Fruit fly (Drosophila melanogaster) S2 (cell line): ENCODE measurements around the gene ppan.

ENCODE experiments used
- CG8478 ChIP-seq: fragments of >200 bp; optimal IDR thresholded peaks from 2 replicates; lab custom pipeline; 2018
- CTCF ChIP-seq, 2 experiments: fragments of >200 bp; optimal IDR thresholded peaks; 2 replicates each; lab custom pipeline; 2018

DNA sequence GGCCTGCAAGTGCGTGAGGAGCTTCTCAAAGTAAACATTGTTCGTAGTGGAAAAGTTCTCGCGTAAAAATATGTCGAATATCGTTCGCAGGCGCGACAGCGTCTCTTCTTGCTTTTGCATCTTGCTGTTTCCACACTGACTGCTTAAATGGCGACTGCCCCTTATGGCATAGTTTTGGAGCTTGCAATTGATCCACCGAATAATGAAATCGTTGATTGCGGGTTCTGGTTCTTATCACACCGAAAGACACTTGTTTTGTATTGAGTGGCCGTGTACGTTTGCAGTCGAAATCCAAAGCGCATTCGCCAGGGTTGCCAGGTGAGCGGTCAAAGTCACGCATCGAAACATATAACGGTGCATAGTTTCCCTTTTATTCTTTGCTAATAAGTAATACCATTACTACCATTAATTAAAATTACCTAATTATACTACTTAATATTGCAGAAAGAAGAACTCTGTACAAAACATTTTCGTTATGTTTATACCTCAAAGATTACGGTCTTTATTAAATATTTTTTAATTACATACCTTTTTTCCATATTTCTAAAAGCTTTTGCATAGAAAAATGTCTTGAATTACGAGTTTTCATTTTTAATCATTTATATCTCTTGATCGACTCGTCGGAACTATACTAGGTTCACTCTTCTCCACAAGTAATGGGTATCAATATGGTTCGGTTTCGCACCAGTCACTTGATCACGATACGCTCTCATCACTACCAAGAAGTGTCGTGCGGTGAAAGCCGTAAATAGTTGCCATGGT lies 14.4 kb upstream of the ppan start, which contains the start of the genes CG7044 and Tbc1d22:
- TF ChIP-seq CG8478: no peak
- no peak for TF ChIP-seq CTCF (optimal IDR thresholded peaks at IDR 0.05; lab: Kevin White, UChicago)
